Worm (Caenorhabditis elegans): Measurements from ENCODE around the gene Y75B7B.1.

Y75B7B.1 gene

ce11 chrV:1270611-1271010 lies at the start of gene Y75B7B.1:
Gene Y75B7B.1 (plus strand): TSS chrV:1270911.
- TF ChIP-seq nhr-11 (tag; optimal IDR thresholded peaks at IDR 0.05) = no peak
- TF ChIP-seq nhr-237 (tag; optimal IDR thresholded peaks at IDR 0.05) = no peak
- no peak for TF ChIP-seq crh-2 (tag; optimal IDR thresholded peaks at IDR 0.05)
- TF ChIP-seq skn-1 (tag; optimal IDR thresholded peaks at IDR 0.05) = no peak
- no peak for TF ChIP-seq nhr-21 (tag; optimal IDR thresholded peaks at IDR 0.05)
- TF ChIP-seq mbf-1 (tag; optimal IDR thresholded peaks at IDR 0.05) = no peak
- TF ChIP-seq unc-62 (GFP tag; optimal IDR thresholded peaks at IDR 0.05) = no peak
- no peak for TF ChIP-seq unc-55 (GFP tag; optimal IDR thresholded peaks at IDR 0.05)
- no peak for TF ChIP-seq Y55F3AM.14 (GFP tag; optimal IDR thresholded peaks at IDR 0.05)
- no peak for TF ChIP-seq nhr-10 (tag; optimal IDR thresholded peaks at IDR 0.05)
- no peak for TF ChIP-seq nhr-77 (tag; optimal IDR thresholded peaks at IDR 0.05)
- no peak for TF ChIP-seq zag-1 (tag; optimal IDR thresholded peaks at IDR 0.05)
- TF ChIP-seq R02D3.7 (tag; optimal IDR thresholded peaks at IDR 0.05) = no peak
- no peak for TF ChIP-seq gmeb-1 (tag; optimal IDR thresholded peaks at IDR 0.05)
- TF ChIP-seq fos-1 (tag; optimal IDR thresholded peaks at IDR 0.05) = no peak
- no peak for TF ChIP-seq elt-1 (tag; optimal IDR thresholded peaks at IDR 0.05)
- no peak for TF ChIP-seq dmd-4 (tag; optimal IDR thresholded peaks at IDR 0.05)

DNA sequence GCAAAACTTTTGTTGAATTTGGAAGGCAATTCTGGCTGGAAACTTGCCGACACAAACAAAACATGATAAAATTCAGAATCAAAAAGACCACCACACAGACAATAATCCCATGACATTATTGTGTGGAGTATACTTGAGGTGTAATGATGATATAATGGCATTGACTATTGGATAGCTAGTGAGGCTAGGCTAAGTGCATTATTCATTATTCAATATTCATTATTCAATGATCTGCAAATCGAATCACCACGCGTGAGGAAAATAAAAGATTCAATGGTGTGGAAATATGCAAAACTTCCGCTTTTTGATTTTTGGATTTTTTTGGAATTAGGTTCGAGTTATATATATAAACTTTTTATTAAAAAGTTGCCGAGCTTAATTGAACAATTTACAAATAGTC lies 47.2 kb upstream of the Y75B7B.1 start:
- TF ChIP-seq lin-11 (tag; optimal IDR thresholded peaks at IDR 0.05) = no peak
- no peak for TF ChIP-seq nhr-23 (tag; optimal IDR thresholded peaks at IDR 0.05)
- no peak for TF ChIP-seq ceh-82 (tag; optimal IDR thresholded peaks at IDR 0.05)
- no peak for TF ChIP-seq skn-1 (tag; optimal IDR thresholded peaks at IDR 0.05)
- no peak for TF ChIP-seq unc-39 (tag; optimal IDR thresholded peaks at IDR 0.05)
- no peak for TF ChIP-seq lin-13 (GFP tag; optimal IDR thresholded peaks at IDR 0.05)

DNA sequence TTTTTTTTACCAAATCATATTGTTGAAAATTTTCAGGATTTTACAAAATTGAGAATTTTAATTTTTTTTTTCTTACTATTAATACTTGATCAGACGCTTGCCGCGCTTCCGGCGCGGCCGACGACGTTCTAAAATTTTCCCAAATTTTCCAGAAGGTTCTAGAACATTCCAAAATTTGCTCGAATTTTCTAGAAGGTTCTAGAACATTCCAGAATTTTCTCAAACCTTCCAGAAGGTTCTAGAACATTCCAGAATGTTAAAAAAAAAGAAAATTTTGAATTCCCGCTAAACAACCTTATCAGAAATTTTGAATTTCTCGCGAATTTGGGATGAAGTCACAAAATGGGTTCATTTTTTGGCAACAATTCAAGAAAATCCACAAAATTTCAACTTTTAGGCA lies 44.5 kb upstream of the Y75B7B.1 start:
- no peak for TF ChIP-seq nhr-21 (tag; optimal IDR thresholded peaks at IDR 0.05)
- TF ChIP-seq Y55F3AM.14 (GFP tag; optimal IDR thresholded peaks at IDR 0.05) = no peak
- TF ChIP-seq mab-5 (tag; optimal IDR thresholded peaks at IDR 0.05) = no peak
- no peak for TF ChIP-seq zag-1 (tag; optimal IDR thresholded peaks at IDR 0.05)
- TF ChIP-seq mbf-1 (tag; optimal IDR thresholded peaks at IDR 0.05) = no peak
- TF ChIP-seq snpc-4 (tag; optimal IDR thresholded peaks at IDR 0.05) = no peak
- no peak for TF ChIP-seq elt-1 (tag; optimal IDR thresholded peaks at IDR 0.05)
- no peak for TF ChIP-seq lin-11 (tag; optimal IDR thresholded peaks at IDR 0.05)
- no peak for TF ChIP-seq lin-39 (tag; optimal IDR thresholded peaks at IDR 0.05)
- TF ChIP-seq nhr-129 (tag; optimal IDR thresholded peaks at IDR 0.05) = no peak
- no peak for TF ChIP-seq blmp-1 (tag; optimal IDR thresholded peaks at IDR 0.05; ENCODE audit: insufficient read depth)
- TF ChIP-seq crh-2 (tag; optimal IDR thresholded peaks at IDR 0.05) = no peak
- no peak for TF ChIP-seq nhr-11 (tag; optimal IDR thresholded peaks at IDR 0.05)
- TF ChIP-seq nhr-237 (tag; optimal IDR thresholded peaks at IDR 0.05) = no peak
- no peak for TF ChIP-seq peb-1 (tag; optimal IDR thresholded peaks at IDR 0.05)
- no peak for TF ChIP-seq elt-3 (tag; optimal IDR thresholded peaks at IDR 0.05)
- TF ChIP-seq nhr-23 (tag; optimal IDR thresholded peaks at IDR 0.05) = no peak

DNA sequence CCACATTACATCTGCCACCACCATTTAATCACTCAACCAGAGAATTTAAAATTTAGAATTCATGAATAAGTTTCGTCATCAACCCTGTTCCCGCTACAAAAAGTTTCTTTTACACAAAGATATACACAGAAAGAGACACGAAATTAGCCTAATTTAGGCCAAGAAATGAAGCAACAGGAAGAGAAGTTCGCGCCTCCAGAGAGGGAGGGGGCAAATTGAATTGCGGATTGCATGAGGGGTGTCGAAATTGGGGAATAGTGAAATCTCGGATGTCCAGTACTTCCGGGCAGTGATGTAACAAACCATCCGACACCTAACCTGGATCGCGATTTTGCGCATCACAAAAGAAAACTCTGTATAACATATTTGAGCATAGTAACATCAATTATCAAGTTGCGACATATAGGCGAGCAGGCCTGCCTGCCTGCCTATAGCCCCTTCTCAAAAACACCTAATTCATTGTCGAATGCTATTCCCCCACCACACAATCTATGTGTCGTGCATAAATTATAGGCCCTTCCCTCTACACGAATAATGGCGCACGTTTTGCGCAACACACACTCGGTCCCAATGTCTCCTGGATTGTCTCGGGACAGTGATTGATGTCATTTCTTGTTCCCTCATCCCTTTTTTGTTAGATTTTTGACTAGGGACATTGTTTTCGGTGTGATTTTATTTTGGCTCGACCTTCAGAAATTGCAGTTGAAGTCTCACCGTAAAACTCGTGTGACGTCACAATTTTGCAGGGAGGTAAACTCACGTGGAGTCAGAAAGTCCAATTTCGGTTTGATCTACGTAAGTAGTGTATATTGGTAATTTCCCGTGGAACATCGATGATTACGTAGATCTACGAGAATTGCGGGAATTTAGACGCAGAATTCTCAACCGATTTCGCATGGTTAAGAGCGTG lies 42.7 kb upstream of the Y75B7B.1 start:
- no peak for TF ChIP-seq unc-39 (tag; optimal IDR thresholded peaks at IDR 0.05)
- no peak for TF ChIP-seq fos-1 (tag; optimal IDR thresholded peaks at IDR 0.05)
- TF ChIP-seq mab-5 (tag; optimal IDR thresholded peaks at IDR 0.05) = peak; percentile 90

DNA sequence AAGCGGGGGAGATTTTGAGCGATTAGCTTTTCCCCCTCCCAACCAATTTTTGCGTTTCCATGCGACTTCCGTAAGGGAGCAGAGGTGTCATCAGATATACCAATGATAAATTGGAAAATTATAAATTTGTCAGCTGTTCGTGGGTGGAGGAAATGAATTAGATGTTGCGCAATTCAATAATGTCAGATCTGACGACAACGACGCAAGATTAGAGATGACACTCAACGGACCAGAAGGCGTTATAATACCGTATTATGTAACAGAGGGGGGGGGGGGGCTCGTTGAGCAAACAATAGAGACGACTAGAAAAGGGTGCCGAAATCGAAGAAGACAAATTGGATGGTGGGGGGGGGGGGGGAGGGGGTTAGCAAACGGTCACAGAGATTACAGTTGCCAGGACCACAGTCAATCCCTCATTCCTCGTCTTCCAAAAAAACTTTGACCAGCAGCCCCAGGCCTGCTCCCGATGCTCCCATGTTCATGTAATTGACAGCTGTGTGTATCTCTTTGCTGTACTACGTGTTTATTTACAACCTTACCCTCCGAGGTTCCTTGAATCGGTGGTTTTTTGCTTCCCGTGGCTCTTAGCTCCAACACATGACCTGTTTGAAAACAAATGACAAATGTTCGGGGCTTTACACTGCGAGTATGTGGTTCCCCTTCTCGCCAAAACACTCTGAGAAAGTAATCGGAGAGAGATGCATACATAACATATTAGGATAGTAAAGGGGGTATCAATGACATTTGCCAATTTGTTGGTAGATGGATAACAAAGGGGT lies 41.6 kb upstream of the Y75B7B.1 start:
- TF ChIP-seq elt-1 (tag; optimal IDR thresholded peaks at IDR 0.05) (no peak), nhr-129 (tag; optimal IDR thresholded peaks at IDR 0.05) (peak; percentile 66), lsy-2 (tag; optimal IDR thresholded peaks at IDR 0.05) (peak in 1 of 2 experiments; percentile 17), ztf-11 (tag; optimal IDR thresholded peaks at IDR 0.05) (no peak), snpc-4 (tag; optimal IDR thresholded peaks at IDR 0.05) (no peak), lin-39 (tag; optimal IDR thresholded peaks at IDR 0.05) (peak; percentile 23), mab-5 (tag; optimal IDR thresholded peaks at IDR 0.05) (peak; percentile 32)
